Fruit fly (Drosophila melanogaster): ENCODE data around the gene Setd3.

Setd3 gene

dm6 chrX:6937417-6937816, 31.1 kb downstream of the Setd3 start (continued):
- TF ChIP-seq pita (GFP tag; optimal IDR thresholded peaks at IDR 0.05): no peak
- TF ChIP-seq CG15479 (GFP tag; optimal IDR thresholded peaks at IDR 0.05): peak; percentile 83
- TF ChIP-seq Kr (GFP tag; optimal IDR thresholded peaks at IDR 0.05): peak; percentile 93
- peak; percentile 13 for TF ChIP-seq CG15601 (tag; optimal IDR thresholded peaks at IDR 0.05)
- peak; percentile 48 for TF ChIP-seq cg (GFP tag; optimal IDR thresholded peaks at IDR 0.05)
- TF ChIP-seq Ets65A (GFP tag): peak; percentile 86
- no peak for TF ChIP-seq Hr39 (optimal IDR thresholded peaks at IDR 0.05)
- TF ChIP-seq Rx (GFP tag; IDR thresholded peaks at IDR 0.05): no peak
- TF ChIP-seq tup (GFP tag; optimal IDR thresholded peaks at IDR 0.05): no peak
- TF ChIP-seq CG4424 (GFP tag; optimal IDR thresholded peaks at IDR 0.05): no peak
- no peak for TF ChIP-seq CG7357 (GFP tag; IDR thresholded peaks at IDR 0.05)
- TF ChIP-seq Fer3 (tag; optimal IDR thresholded peaks at IDR 0.05): no peak
- TF ChIP-seq CG11560 (tag; IDR thresholded peaks at IDR 0.05): no peak
- no peak for TF ChIP-seq eve (GFP tag; optimal IDR thresholded peaks at IDR 0.05)
- no peak for TF ChIP-seq CG15514 (GFP tag; optimal IDR thresholded peaks at IDR 0.05)
- TF ChIP-seq crol (GFP tag; IDR thresholded peaks at IDR 0.05): no peak
- peak; percentile 47 for TF ChIP-seq CG1603 (tag; optimal IDR thresholded peaks at IDR 0.05)
- TF ChIP-seq CG10462 (GFP tag; optimal IDR thresholded peaks at IDR 0.05): peak; percentile 10
- TF ChIP-seq Fer2 (tag; optimal IDR thresholded peaks at IDR 0.05): no peak
- peak; percentile 82 for TF ChIP-seq twi (tag; optimal IDR thresholded peaks at IDR 0.05)
- peak; percentile 48 for TF ChIP-seq sens (GFP tag)
- TF ChIP-seq CrebB (tag; optimal IDR thresholded peaks at IDR 0.05): peak; percentile 20
- TF ChIP-seq CG17385 (GFP tag; optimal IDR thresholded peaks at IDR 0.05): no peak

- TF ChIP-seq dimm (GFP tag; IDR thresholded peaks at IDR 0.05): no peak
- TF ChIP-seq Hr39 (optimal IDR thresholded peaks at IDR 0.05): peak; percentile 82
Observed at dm6 chrX:6936884-6937283, 31.7 kb downstream of the Setd3 start.

- TF ChIP-seq Dek (tag; optimal IDR thresholded peaks at IDR 0.05): no peak
- TF ChIP-seq Hr39 (optimal IDR thresholded peaks at IDR 0.05): peak; percentile 39
Observed at dm6 chrX:6933749-6934148, 34.8 kb downstream of the Setd3 start.

dm6 chrX:6929086-6929485, 39.5 kb downstream of the Setd3 start:
- TF ChIP-seq Hr39 (optimal IDR thresholded peaks at IDR 0.05): peak; percentile 93
- TF ChIP-seq ac (GFP tag; optimal IDR thresholded peaks at IDR 0.05): no peak

- TF ChIP-seq CG7357 (GFP tag; IDR thresholded peaks at IDR 0.05): 0 out of 3 replicates have a peak, but pooled peaks have one; percentile 14
- TF ChIP-seq tgo (GFP tag; IDR thresholded peaks at IDR 0.05): 0 out of 3 replicates have a peak, but pooled peaks have one; percentile 23
- TF ChIP-seq corto (GFP tag; optimal IDR thresholded peaks at IDR 0.05): no peak
- peak; percentile 31 for TF ChIP-seq CG1603 (tag; optimal IDR thresholded peaks at IDR 0.05)
- no peak for TF ChIP-seq Usf (GFP tag; optimal IDR thresholded peaks at IDR 0.05)
- TF ChIP-seq CG6689 (GFP tag; IDR thresholded peaks at IDR 0.05): peak; percentile 14; the same call in 1 of the 2 replicates
- no peak for TF ChIP-seq shn (GFP tag; optimal IDR thresholded peaks at IDR 0.05)
- TF ChIP-seq CG18599 (GFP tag; optimal IDR thresholded peaks at IDR 0.05): peak; percentile 15
- TF ChIP-seq Bgb (GFP tag; IDR thresholded peaks at IDR 0.05; ENCODE audit: partially characterized antibody): no peak
- 0 out of 2 replicates have a peak, but pooled peaks have one; percentile 25 for TF ChIP-seq Ptx1 (GFP tag; IDR thresholded peaks at IDR 0.05)
- TF ChIP-seq Drgx (GFP tag; IDR thresholded peaks at IDR 0.05): peak; percentile 79
- TF ChIP-seq kay (GFP tag; optimal IDR thresholded peaks at IDR 0.05): no peak
- peak; percentile 47 for TF ChIP-seq slbo (GFP tag; IDR thresholded peaks at IDR 0.05)
- peak; percentile 34; the same call in 1 of the 2 replicates for TF ChIP-seq Xrp1 (GFP tag; IDR thresholded peaks at IDR 0.05)
- TF ChIP-seq CG17328 (GFP tag; IDR thresholded peaks at IDR 0.05): 0 out of 2 replicates have a peak, but pooled peaks have one; percentile 20
- no peak for TF ChIP-seq dmrt11E (tag; optimal IDR thresholded peaks at IDR 0.05)
- peak; percentile 8 for TF ChIP-seq CG17359 (tag; optimal IDR thresholded peaks at IDR 0.05)
- TF ChIP-seq CG9215 (GFP tag; IDR thresholded peaks at IDR 0.05): 0 out of 2 replicates have a peak, but pooled peaks have one; percentile 20
- TF ChIP-seq Ada2b (GFP tag; IDR thresholded peaks at IDR 0.05): peak; percentile 45; the same call in 1 of the 2 replicates
- TF ChIP-seq CG7786 (GFP tag; optimal IDR thresholded peaks at IDR 0.05): no peak
- 0 out of 2 replicates have a peak, but pooled peaks have one; percentile 9 for TF ChIP-seq vvl (GFP tag; IDR thresholded peaks at IDR 0.05)
- TF ChIP-seq slp2 (GFP tag; optimal IDR thresholded peaks at IDR 0.05): no peak
Observed at dm6 chrX:6912269-6912668, 56.3 kb downstream of the Setd3 start.
